Worm (Caenorhabditis elegans): Measurements from ENCODE around the gene K08F11.1.
"Not testable (repeated sequence)": the region's sequence is repeated elsewhere in the genome, so short reads cannot be mapped to it uniquely, and the experiment has no call there.

Gene K08F11.1

DNA sequence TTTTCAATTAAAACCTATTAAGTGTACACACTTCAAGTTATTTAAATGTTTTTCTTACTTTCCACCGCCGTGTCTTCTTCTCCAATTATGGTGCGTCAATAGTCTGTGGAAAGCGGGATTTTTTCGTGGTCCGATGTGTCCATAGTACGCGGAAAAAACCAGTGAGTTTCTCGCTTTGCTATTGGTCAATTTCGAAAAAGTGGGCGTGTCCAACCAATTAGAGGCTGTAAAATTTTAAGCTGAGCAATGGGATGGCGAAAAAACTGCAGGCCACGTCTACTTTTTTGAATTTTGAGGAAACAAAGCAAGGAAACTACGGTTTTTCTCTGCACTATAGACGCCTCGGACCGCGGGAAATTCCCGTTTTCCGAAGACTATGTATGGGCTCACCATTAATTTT, 975 bp upstream of the K08F11.1 start:
- TF ChIP-seq unc-62 (GFP tag; optimal IDR thresholded peaks at IDR 0.05): no peak
- TF ChIP-seq lsy-2 (tag; optimal IDR thresholded peaks at IDR 0.05): no peak
- no peak for TF ChIP-seq ama-1 (optimal IDR thresholded peaks at IDR 0.05)
- no peak for TF ChIP-seq lin-13 (GFP tag; optimal IDR thresholded peaks at IDR 0.05)
- TF ChIP-seq elt-1 (tag; optimal IDR thresholded peaks at IDR 0.05): no peak
- no peak for TF ChIP-seq snpc-4 (tag; optimal IDR thresholded peaks at IDR 0.05)
- TF ChIP-seq mab-5 (tag; optimal IDR thresholded peaks at IDR 0.05): no peak
- no peak for TF ChIP-seq mdl-1 (tag; optimal IDR thresholded peaks at IDR 0.05)
- TF ChIP-seq nhr-12 (tag; optimal IDR thresholded peaks at IDR 0.05): no peak
- TF ChIP-seq sma-3 (GFP tag; optimal IDR thresholded peaks at IDR 0.05): no peak

DNA sequence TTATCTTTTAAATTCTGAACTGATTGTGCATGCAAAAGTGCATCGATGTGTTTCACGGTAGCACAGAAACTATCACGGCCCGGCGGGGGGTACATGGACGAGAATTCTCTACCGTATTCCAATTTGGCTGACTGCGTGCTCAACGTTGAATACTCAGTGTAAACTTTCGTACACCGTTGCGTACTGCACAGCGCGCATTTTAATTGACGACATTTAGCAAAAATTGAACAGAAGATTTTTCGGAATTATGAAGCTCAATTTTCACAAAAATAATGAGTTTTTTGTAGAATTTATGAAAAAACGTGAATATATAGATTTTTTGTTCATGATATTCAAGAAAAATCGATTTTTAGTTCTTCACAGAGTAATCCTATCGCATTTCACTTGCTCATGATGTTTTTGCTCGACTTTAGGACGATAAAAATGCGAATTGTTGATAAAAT, 837 bp downstream of the K08F11.1 start:
- peak; percentile 74 for TF ChIP-seq ZK546.5 (tag; optimal IDR thresholded peaks at IDR 0.05)
- TF ChIP-seq F13H6.1 (tag; optimal IDR thresholded peaks at IDR 0.05): peak; percentile 81
- peak; percentile 19 for TF ChIP-seq ztf-4 (tag; optimal IDR thresholded peaks at IDR 0.05)
- TF ChIP-seq R02D3.7 (tag; optimal IDR thresholded peaks at IDR 0.05): peak; percentile 21
- TF ChIP-seq mab-5 (tag; optimal IDR thresholded peaks at IDR 0.05): peak; percentile 16
- TF ChIP-seq lin-13 (GFP tag; optimal IDR thresholded peaks at IDR 0.05): peak; percentile 68
- TF ChIP-seq sma-9 (GFP tag; optimal IDR thresholded peaks at IDR 0.05): peak; percentile 50
- not testable (repeated sequence) for TF ChIP-seq sma-9 (tag; optimal IDR thresholded peaks at IDR 0.05)
- peak; percentile 11 for TF ChIP-seq nhr-6 (tag; optimal IDR thresholded peaks at IDR 0.05)
- TF ChIP-seq gmeb-1 (tag; optimal IDR thresholded peaks at IDR 0.05): peak; percentile 58
- TF ChIP-seq C34F6.9 (tag; optimal IDR thresholded peaks at IDR 0.05): peak; percentile 32
- TF ChIP-seq lsy-2 (tag; optimal IDR thresholded peaks at IDR 0.05): peak; percentile 95 to 98
- peak; percentile 86 for TF ChIP-seq sma-3 (GFP tag; optimal IDR thresholded peaks at IDR 0.05)
- peak; percentile 65 for TF ChIP-seq nhr-21 (tag; optimal IDR thresholded peaks at IDR 0.05)
- TF ChIP-seq crh-2 (tag; optimal IDR thresholded peaks at IDR 0.05): peak; percentile 36
- TF ChIP-seq nhr-129 (tag; optimal IDR thresholded peaks at IDR 0.05): peak; percentile 29
- TF ChIP-seq blmp-1 (tag; optimal IDR thresholded peaks at IDR 0.05; ENCODE audit: insufficient read depth): peak; percentile 13
- peak; percentile 65 for TF ChIP-seq nhr-25 (tag; optimal IDR thresholded peaks at IDR 0.05)
- peak; percentile 35 for TF ChIP-seq unc-55 (GFP tag; optimal IDR thresholded peaks at IDR 0.05)
- TF ChIP-seq nhr-11 (tag; optimal IDR thresholded peaks at IDR 0.05): peak; percentile 34

DNA sequence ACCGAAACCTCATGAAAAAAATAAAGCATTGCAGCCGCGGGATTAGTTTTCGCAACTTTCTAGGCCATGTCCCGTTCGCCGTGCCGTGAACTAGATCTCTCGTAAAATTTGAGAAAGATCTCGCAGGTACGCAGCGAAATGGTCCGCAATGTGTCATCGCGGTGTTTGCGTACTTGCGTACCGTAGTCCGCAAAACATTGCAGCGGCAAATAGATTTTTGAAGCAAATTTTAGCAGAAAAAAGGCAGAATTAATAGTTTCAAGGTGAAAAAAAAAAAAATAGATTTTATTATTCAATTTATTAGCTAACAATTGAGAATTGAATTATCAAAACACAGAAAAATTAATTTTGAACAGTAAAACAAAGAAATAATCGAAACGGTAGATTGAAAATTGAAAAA, 3.3 kb downstream of the K08F11.1 start:
- TF ChIP-seq ceh-82 (tag; optimal IDR thresholded peaks at IDR 0.05) (peak; percentile 4), unc-55 (GFP tag; optimal IDR thresholded peaks at IDR 0.05) (peak; percentile 58), mab-5 (tag; optimal IDR thresholded peaks at IDR 0.05) (peak; percentile 68), nhr-25 (tag; optimal IDR thresholded peaks at IDR 0.05) (peak; percentile 83), gmeb-1 (tag; optimal IDR thresholded peaks at IDR 0.05) (peak; percentile 65), sem-4 (tag; optimal IDR thresholded peaks at IDR 0.05) (peak; percentile 46), sma-3 (GFP tag; optimal IDR thresholded peaks at IDR 0.05) (peak; percentile 95), Y55F3AM.14 (GFP tag; optimal IDR thresholded peaks at IDR 0.05) (peak; percentile 91), ZK546.5 (tag; optimal IDR thresholded peaks at IDR 0.05) (peak; percentile 80), nhr-129 (tag; optimal IDR thresholded peaks at IDR 0.05) (peak; percentile 13), nhr-6 (tag; optimal IDR thresholded peaks at IDR 0.05) (peak; percentile 11), R02D3.7 (tag; optimal IDR thresholded peaks at IDR 0.05) (peak; percentile 34), sma-9 (GFP tag; optimal IDR thresholded peaks at IDR 0.05) (peak; percentile 53), fos-1 (tag; optimal IDR thresholded peaks at IDR 0.05) (peak; percentile 33), crh-2 (tag; optimal IDR thresholded peaks at IDR 0.05) (peak; percentile 67), F13H6.1 (tag; optimal IDR thresholded peaks at IDR 0.05) (peak; percentile 90), ztf-4 (tag; optimal IDR thresholded peaks at IDR 0.05) (peak; percentile 5), lin-13 (GFP tag; optimal IDR thresholded peaks at IDR 0.05) (peak; percentile 72), nhr-21 (tag; optimal IDR thresholded peaks at IDR 0.05) (peak; percentile 74), C34F6.9 (tag; optimal IDR thresholded peaks at IDR 0.05) (peak; percentile 62), lsy-2 (tag; optimal IDR thresholded peaks at IDR 0.05) (peak; percentile 97 to 98)
- TF ChIP-seq sma-9 (tag; optimal IDR thresholded peaks at IDR 0.05): not testable (repeated sequence)

- no peak for TF ChIP-seq nhr-11 (tag; optimal IDR thresholded peaks at IDR 0.05)
- no peak for TF ChIP-seq nhr-25 (tag; optimal IDR thresholded peaks at IDR 0.05)
- no peak for TF ChIP-seq lsy-2 (tag; optimal IDR thresholded peaks at IDR 0.05)
- TF ChIP-seq sem-4 (tag; optimal IDR thresholded peaks at IDR 0.05): no peak
- TF ChIP-seq R02D3.7 (tag; optimal IDR thresholded peaks at IDR 0.05): no peak
- TF ChIP-seq lin-13 (GFP tag; optimal IDR thresholded peaks at IDR 0.05): no peak
- TF ChIP-seq ama-1 (optimal IDR thresholded peaks at IDR 0.05): no peak
- TF ChIP-seq lin-39 (tag; optimal IDR thresholded peaks at IDR 0.05): no peak
- TF ChIP-seq F13H6.1 (tag; optimal IDR thresholded peaks at IDR 0.05): no peak
- TF ChIP-seq C34F6.9 (tag; optimal IDR thresholded peaks at IDR 0.05): no peak
- no peak for TF ChIP-seq gmeb-1 (tag; optimal IDR thresholded peaks at IDR 0.05)
- no peak for TF ChIP-seq unc-55 (GFP tag; optimal IDR thresholded peaks at IDR 0.05)
- TF ChIP-seq snpc-4 (tag; optimal IDR thresholded peaks at IDR 0.05): no peak
- no peak for TF ChIP-seq ztf-11 (tag; optimal IDR thresholded peaks at IDR 0.05)
- TF ChIP-seq nhr-129 (tag; optimal IDR thresholded peaks at IDR 0.05): no peak
- no peak for TF ChIP-seq egl-27 (tag; optimal IDR thresholded peaks at IDR 0.05)
- no peak for TF ChIP-seq elt-1 (tag; optimal IDR thresholded peaks at IDR 0.05)
- no peak for TF ChIP-seq skn-1 (tag; optimal IDR thresholded peaks at IDR 0.05)
- no peak for TF ChIP-seq nhr-77 (tag; optimal IDR thresholded peaks at IDR 0.05)
- TF ChIP-seq mdl-1 (tag; optimal IDR thresholded peaks at IDR 0.05): no peak
Measured at ce11 chrIV:4737258-4737657, 12.6 kb downstream of the K08F11.1 start, which contains the start of gene fbxb-78. Gene fbxb-78, plus strand, starts transcription at chrIV:4737558.
